Worm (Caenorhabditis elegans): ENCODE results near the gene sra-39.

ce11 chrX:13914289-13914688, 11.1 kb upstream of the sra-39 start, which contains the start of gene Y26E6A.2:
- TF ChIP-seq nhr-11 (tag; optimal IDR thresholded peaks at IDR 0.05) (no peak), pha-2 (tag; optimal IDR thresholded peaks at IDR 0.05) (no peak), pat-9 (tag; optimal IDR thresholded peaks at IDR 0.05) (no peak), tbx-2 (tag; optimal IDR thresholded peaks at IDR 0.05) (no peak), unc-55 (GFP tag; optimal IDR thresholded peaks at IDR 0.05) (no peak), dmd-4 (tag; optimal IDR thresholded peaks at IDR 0.05; ENCODE audit: borderline replicate concordance) (no peak), elt-2 (tag; optimal IDR thresholded peaks at IDR 0.05) (no peak), hlh-6 (tag; optimal IDR thresholded peaks at IDR 0.05) (no peak), pax-1 (tag; optimal IDR thresholded peaks at IDR 0.05) (no peak), ceh-2 (tag; optimal IDR thresholded peaks at IDR 0.05) (no peak), pqm-1 (tag; optimal IDR thresholded peaks at IDR 0.05) (no peak)
